Worm (Caenorhabditis elegans) whole organism, young adult: ENCODE measurements around the gene lelo-2.

Experiments used
- F55B11.4 ChIP-seq: sonication (generic microtip); optimal IDR thresholded peaks from 2 replicates; lab custom pipeline; 2016; ENCODE audit warnings: missing compliant biosample characterization, missing genetic modification characterization, borderline replicate concordance; ENCODE audit not compliant: insufficient read depth
- ama-1 ChIP-seq, 3 experiments: fragments of 150-350 bp in 1 of 3; sonication (generic microtip) in 2 of 3; optimal IDR thresholded peaks; 2 replicates each; lab custom pipeline; 2014 to 2018; ENCODE audit warnings: missing biosample characterization in 2 of 3, missing genetic modification characterization in 2 of 3, missing genetic modification reagents in 2 of 3
- cebp-1 ChIP-seq, 2 experiments: fragments of 200-800 bp in 1 of 2; sonication (Bioruptor generic) in 1 of 2; sonication (generic microtip) in 1 of 2; IDR thresholded peaks in 1 of 2; optimal IDR thresholded peaks in 1 of 2; 2 replicates each; pipeline versions ENCODE4 v1.3.6 to Lab custom; 2017 to 2022; ENCODE audit warnings: missing compliant biosample characterization in 2 of 2, missing genetic modification characterization in 2 of 2, mild to moderate bottlenecking in 1 of 2, missing genetic modification reagents in 1 of 2, moderate library complexity in 1 of 2
- dpl-1 ChIP-seq: fragments of 150-350 bp; optimal IDR thresholded peaks from 2 replicates; lab custom pipeline; 2014; ENCODE audit warnings: missing biosample characterization, missing genetic modification reagents, missing genetic modification characterization
- efl-1 ChIP-seq: fragments of 150-350 bp; optimal IDR thresholded peaks from 2 replicates; lab custom pipeline; 2014; ENCODE audit warnings: missing biosample characterization, missing genetic modification reagents, missing genetic modification characterization
- him-1 ChIP-seq: sonication (generic microtip); optimal IDR thresholded peaks from 2 replicates; lab custom pipeline; 2016; ENCODE audit warnings: missing genotype, missing genetic modification reagents, missing genetic modification characterization, missing compliant biosample characterization
- hlh-12 ChIP-seq: sonication (generic microtip); optimal IDR thresholded peaks from 2 replicates; lab custom pipeline; 2016; ENCODE audit warnings: missing genetic modification characterization, missing compliant biosample characterization
- hsf-1 ChIP-seq: fragments of 200-800 bp; sonication (Bioruptor generic); IDR thresholded peaks from 2 replicates; pipeline ENCODE4 v1.3.6; 2022; ENCODE audit warnings: missing genetic modification reagents, missing genetic modification characterization, missing compliant biosample characterization
- lin-40 ChIP-seq: sonication (generic microtip); optimal IDR thresholded peaks from 2 replicates; lab custom pipeline; 2016; ENCODE audit warnings: missing genetic modification characterization, mild to moderate bottlenecking, missing compliant biosample characterization, missing genotype, missing genetic modification reagents
- mes-4 ChIP-seq: sonication (generic microtip); optimal IDR thresholded peaks from 2 replicates; lab custom pipeline; 2016; ENCODE audit warnings: missing genotype, missing genetic modification characterization, missing compliant biosample characterization
- tbp1 ChIP-seq: fragments of 200-800 bp; sonication (Bioruptor generic); optimal IDR thresholded peaks from 2 replicates; lab custom pipeline; 2018; ENCODE audit warnings: mild to moderate bottlenecking, missing genetic modification characterization, missing compliant biosample characterization
- tbx-9 ChIP-seq: sonication (generic microtip); optimal IDR thresholded peaks from 2 replicates; lab custom pipeline; 2016; ENCODE audit warnings: borderline replicate concordance, missing genetic modification characterization, inconsistent platforms, missing compliant biosample characterization
- tlf-1 ChIP-seq: fragments of 200-800 bp; sonication (Bioruptor generic); optimal IDR thresholded peaks from 2 replicates; lab custom pipeline; 2018; ENCODE audit warnings: mild to moderate bottlenecking, missing genetic modification characterization, missing compliant biosample characterization
- ztf-26 ChIP-seq: sonication (generic microtip); optimal IDR thresholded peaks from 2 replicates; lab custom pipeline; 2017; ENCODE audit warnings: missing genetic modification characterization, missing compliant biosample characterization

DNA sequence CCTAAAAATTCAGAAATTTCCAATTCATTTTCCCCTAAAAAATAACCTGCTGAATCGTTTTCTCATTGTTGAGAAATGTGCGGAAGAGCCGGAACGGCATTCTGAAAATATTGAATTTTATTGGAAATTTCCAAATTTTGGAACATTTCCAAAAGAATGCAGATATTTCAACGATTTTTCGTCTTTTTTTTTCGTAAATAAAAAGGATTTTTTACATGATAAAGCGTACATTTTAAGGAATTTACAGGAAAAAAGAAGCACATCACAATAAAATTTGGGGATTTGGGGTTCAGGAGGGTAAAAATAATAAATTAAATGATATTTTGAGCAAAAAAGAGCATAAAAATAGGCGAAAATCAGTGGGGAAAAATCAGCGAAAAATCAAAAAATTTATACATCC lies 17.9 kb downstream of the lelo-2 start, which contains the start of gene Y82E9BR.22:
- TF ChIP-seq ama-1 (optimal IDR thresholded peaks at IDR 0.05; lab: Kevin White, UChicago), result no peak
- TF ChIP-seq ama-1 (GFP tag; optimal IDR thresholded peaks at IDR 0.05; lab: Kevin White, UChicago), result no peak
- TF ChIP-seq tlf-1 (GFP tag; lab: Kevin White, UChicago), result no peak
- TF ChIP-seq him-1 (tag; lab: Kevin White, UChicago), result no peak
- TF ChIP-seq cebp-1 (GFP tag; IDR thresholded peaks at IDR 0.05; lab: Robert Waterston, UW), result no peak
- no peak for TF ChIP-seq cebp-1 (tag; optimal IDR thresholded peaks at IDR 0.05; lab: Kevin White, UChicago)
- TF ChIP-seq dpl-1 (GFP tag; lab: Kevin White, UChicago), result no peak
- TF ChIP-seq F55B11.4 (tag; lab: Kevin White, UChicago), result no peak
- no peak for TF ChIP-seq lin-40 (tag; lab: Kevin White, UChicago)
- no peak for TF ChIP-seq tbp1
- TF ChIP-seq hlh-12 (tag; lab: Kevin White, UChicago), result no peak
- no peak for TF ChIP-seq ztf-26 (tag; lab: Kevin White, UChicago)
- no peak for TF ChIP-seq tbx-9 (tag; lab: Kevin White, UChicago)
- TF ChIP-seq efl-1 (GFP tag; lab: Kevin White, UChicago), result no peak
- no peak for TF ChIP-seq mes-4 (tag; lab: Kevin White, UChicago)
- no peak for TF ChIP-seq hsf-1 (GFP tag; lab: Robert Waterston, UW)
